Fruit fly (Drosophila melanogaster) whole organism, wandering third instar larva: ENCODE measurements around the gene Or71a.

ENCODE experiments used
- CG32264 ChIP-seq: fragments of 200-800 bp; sonication (Bioruptor generic); optimal IDR thresholded peaks from 2 replicates; lab custom pipeline; 2016; ENCODE audit warnings: missing biosample characterization, missing genetic modification characterization
- Dif ChIP-seq: fragments of 200-275, 200-300 bp; sonication (Bioruptor generic); optimal IDR thresholded peaks from 2 replicates; lab custom pipeline; 2018; ENCODE audit warnings: missing biosample characterization, missing genetic modification characterization; ENCODE audit not compliant: partially characterized antibody
- Hr78 ChIP-seq: fragments of >200 bp; optimal IDR thresholded peaks from 2 replicates; lab custom pipeline; 2017; ENCODE audit warnings: missing biosample characterization, missing genetic modification characterization
- Hr83 ChIP-seq: fragments of 200-300 bp; sonication (Bioruptor generic); optimal IDR thresholded peaks from 2 replicates; lab custom pipeline; 2016; ENCODE audit warnings: missing biosample characterization, mild to moderate bottlenecking, missing genetic modification characterization, moderate library complexity; ENCODE audit not compliant: poor library complexity, severe bottlenecking
- Myc ChIP-seq: fragments of >200 bp; optimal IDR thresholded peaks from 2 replicates; lab custom pipeline; 2017
- OdsH ChIP-seq: fragments of 200-800 bp; sonication (Bioruptor generic); optimal IDR thresholded peaks from 2 replicates; lab custom pipeline; 2016; ENCODE audit warnings: missing biosample characterization, mild to moderate bottlenecking, missing genetic modification characterization
- Rel ChIP-seq, 2 experiments: fragments of 200-800 bp; sonication (Bioruptor generic) in 1 of 2; optimal IDR thresholded peaks; 2 replicates in 1 of 2; 3 replicates in 1 of 2; lab custom pipeline; 2016 to 2019; ENCODE audit warnings: mild to moderate bottlenecking in 2 of 2, missing biosample characterization in 2 of 2, missing genetic modification characterization in 2 of 2, moderate library complexity in 1 of 2
- fru ChIP-seq: fragments of 200-800 bp; sonication (Bioruptor generic); optimal IDR thresholded peaks from 3 replicates; lab custom pipeline; 2016; ENCODE audit warnings: missing biosample characterization, mild to moderate bottlenecking, missing genetic modification characterization
- lola ChIP-seq: fragments of >200 bp; optimal IDR thresholded peaks from 2 replicates; lab custom pipeline; 2017; ENCODE audit warnings: missing biosample characterization, missing genetic modification characterization
- rgr ChIP-seq: fragments of 200-800 bp; sonication (Bioruptor generic); optimal IDR thresholded peaks from 3 replicates; lab custom pipeline; 2016; ENCODE audit warnings: missing biosample characterization, mild to moderate bottlenecking, missing genetic modification characterization
- usp ChIP-seq: fragments of >200 bp; optimal IDR thresholded peaks from 2 replicates; lab custom pipeline; 2017; ENCODE audit warnings: missing biosample characterization, missing genetic modification characterization
- woc ChIP-seq: sonication (Bioruptor generic); optimal IDR thresholded peaks from 2 replicates; lab custom pipeline; 2016; ENCODE audit warnings: missing biosample characterization, mild to moderate bottlenecking, missing genetic modification characterization

DNA sequence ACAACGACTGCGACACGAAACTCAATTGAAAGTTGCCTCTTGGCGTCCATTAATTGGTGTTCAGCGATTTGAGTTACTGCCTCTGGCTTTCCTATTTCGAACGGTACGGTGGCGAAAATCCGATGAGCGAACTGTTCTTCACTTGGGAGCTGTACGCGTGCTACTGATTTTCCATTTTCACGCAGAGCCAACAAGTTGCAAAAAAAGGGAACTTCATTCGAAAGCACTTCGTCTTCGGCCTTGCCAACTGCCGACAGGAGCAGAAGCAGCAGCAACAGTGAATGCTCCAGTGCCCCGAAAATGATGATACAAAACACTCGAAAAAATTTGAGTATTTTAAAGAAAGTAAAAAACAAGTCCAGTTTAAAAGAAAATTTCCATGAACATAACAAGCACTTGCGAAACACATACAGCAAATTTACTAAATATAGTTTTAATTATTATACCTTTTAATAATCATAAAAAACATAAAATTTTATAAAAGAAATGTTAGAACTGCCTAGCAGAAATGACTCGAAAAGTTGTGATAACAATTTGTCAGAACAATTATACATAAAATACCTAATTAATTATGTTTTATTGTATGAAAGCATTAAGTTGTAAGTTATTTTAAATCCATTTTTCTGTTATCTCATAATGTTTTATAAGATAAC, 44.1 kb downstream of the Or71a start:
- TF ChIP-seq Hr78: no peak
- no peak for TF ChIP-seq OdsH (GFP tag; lab: Kevin White, UChicago)
- no peak for TF ChIP-seq Myc (lab: Kevin White, UChicago)
- TF ChIP-seq Hr83 (GFP tag; lab: Kevin White, UChicago): no peak
- TF ChIP-seq lola (GFP tag; lab: Kevin White, UChicago): no peak
- TF ChIP-seq woc (GFP tag; lab: Kevin White, UChicago): no peak
- TF ChIP-seq fru: no peak
- TF ChIP-seq Rel (GFP tag; optimal IDR thresholded peaks at IDR 0.05; lab: Kevin White, UChicago): no peak
- no peak for TF ChIP-seq Rel (tag; optimal IDR thresholded peaks at IDR 0.05; lab: Kevin White, UChicago)
- TF ChIP-seq usp (GFP tag; lab: Kevin White, UChicago): no peak
- no peak for TF ChIP-seq CG32264 (GFP tag; lab: Kevin White, UChicago)
- TF ChIP-seq Dif (GFP tag; lab: Kevin White, UChicago): no peak
- TF ChIP-seq rgr (GFP tag; lab: Kevin White, UChicago): no peak
